Fruit fly (Drosophila melanogaster) whole organism, embryonic: ENCODE measurements around the gene CG9338.

Source experiments
- Asciz ChIP-seq: fragments of 200-800 bp; sonication (Bioruptor generic); optimal IDR thresholded peaks from 2 replicates; lab custom pipeline; 2017; ENCODE audit warnings: missing biosample characterization, mild to moderate bottlenecking, missing genetic modification characterization, missing genetic modification reagents
- Bdp1 ChIP-seq: fragments of 200-800 bp; sonication (Bioruptor generic); optimal IDR thresholded peaks from 3 replicates; lab custom pipeline; 2016; ENCODE audit warnings: missing biosample characterization, missing genetic modification characterization
- Bgb ChIP-seq: fragments of 200-800 bp; sonication (Bioruptor generic); IDR thresholded peaks from 2 replicates; pipeline ENCODE4 v1.3.6; 2022; ENCODE audit warnings: missing biosample characterization, missing genetic modification characterization; ENCODE audit not compliant: partially characterized antibody
- CG10147 ChIP-seq: fragments of 200-800 bp; sonication (Bioruptor generic); optimal IDR thresholded peaks from 2 replicates; lab custom pipeline; 2019; ENCODE audit warnings: missing biosample characterization, mild to moderate bottlenecking, missing genetic modification characterization, moderate library complexity
- CG1233 ChIP-seq: fragments of 200-800 bp; sonication (Bioruptor generic); optimal IDR thresholded peaks from 4 replicates; lab custom pipeline; 2018; ENCODE audit warnings: missing biosample characterization, mild to moderate bottlenecking, missing genetic modification characterization
- CG12942 ChIP-seq: fragments of 200-800 bp; sonication (Bioruptor generic); optimal IDR thresholded peaks from 3 replicates; lab custom pipeline; 2016; ENCODE audit warnings: missing biosample characterization, missing genetic modification characterization
- CG13123 ChIP-seq: fragments of 200-800 bp; sonication (Bioruptor generic); optimal IDR thresholded peaks from 2 replicates; lab custom pipeline; 2016; ENCODE audit warnings: missing biosample characterization, missing genetic modification characterization
- CG16779 ChIP-seq: fragments of 200-800 bp; sonication (Bioruptor generic); IDR thresholded peaks from 2 replicates; pipeline ENCODE4 v1.3.6; 2022; ENCODE audit warnings: missing biosample characterization, missing genetic modification characterization
- CG17385 ChIP-seq: fragments of 200-800 bp; sonication (Bioruptor generic); optimal IDR thresholded peaks from 3 replicates; lab custom pipeline; 2018; ENCODE audit warnings: missing biosample characterization, mild to moderate bottlenecking, missing genetic modification characterization
- CG17568 ChIP-seq: fragments of 200-800 bp; sonication (Bioruptor generic); optimal IDR thresholded peaks from 2 replicates; lab custom pipeline; 2018; ENCODE audit warnings: missing biosample characterization, mild to moderate bottlenecking, missing genetic modification characterization, moderate library complexity
- CG2116 ChIP-seq: fragments of 200-800 bp; sonication (Bioruptor generic); optimal IDR thresholded peaks from 3 replicates; lab custom pipeline; 2018; ENCODE audit warnings: missing biosample characterization, mild to moderate bottlenecking, missing genetic modification characterization
- CG2678 ChIP-seq: fragments of 200-800 bp; sonication (Bioruptor generic); optimal IDR thresholded peaks from 3 replicates; lab custom pipeline; 2019; ENCODE audit warnings: missing biosample characterization, mild to moderate bottlenecking, missing genetic modification characterization, moderate library complexity
- CG30403 ChIP-seq: fragments of 200-800 bp; sonication (Bioruptor generic); optimal IDR thresholded peaks from 3 replicates; lab custom pipeline; 2016; ENCODE audit warnings: missing biosample characterization, missing genetic modification characterization
- CG31441 ChIP-seq: fragments of 200-800 bp; sonication (Bioruptor generic); IDR thresholded peaks from 2 replicates; pipeline ENCODE4 v1.3.6; 2022; ENCODE audit warnings: missing biosample characterization, missing genetic modification characterization
- CG33213 ChIP-seq: fragments of 200-800 bp; sonication (Bioruptor generic); optimal IDR thresholded peaks from 3 replicates; lab custom pipeline; 2016; ENCODE audit warnings: missing biosample characterization, missing genetic modification characterization
- CG33557 ChIP-seq: fragments of 200-800 bp; sonication (Bioruptor generic); optimal IDR thresholded peaks from 2 replicates; lab custom pipeline; 2019; ENCODE audit warnings: missing biosample characterization, mild to moderate bottlenecking, missing genetic modification characterization, moderate library complexity
- CG3838 ChIP-seq: fragments of 200-800 bp; sonication (Bioruptor generic); optimal IDR thresholded peaks from 3 replicates; lab custom pipeline; 2016; ENCODE audit warnings: missing biosample characterization, missing genetic modification characterization
- CG4730 ChIP-seq: fragments of 200-800 bp; sonication (Bioruptor generic); IDR thresholded peaks from 2 replicates; pipeline ENCODE4 v1.3.6; 2022; ENCODE audit warnings: missing biosample characterization, missing genetic modification characterization
- CG8944 ChIP-seq: fragments of 200-800 bp; sonication (Bioruptor generic); optimal IDR thresholded peaks from 3 replicates; lab custom pipeline; 2016; ENCODE audit warnings: missing biosample characterization, missing genetic modification characterization
- Fer1 ChIP-seq: fragments of 200-800 bp; sonication (Bioruptor generic); optimal IDR thresholded peaks from 2 replicates; lab custom pipeline; 2017; ENCODE audit warnings: missing biosample characterization, mild to moderate bottlenecking, missing genetic modification characterization
- Fer2 ChIP-seq: fragments of 200-800 bp; sonication (Bioruptor generic); optimal IDR thresholded peaks from 2 replicates; lab custom pipeline; 2018; ENCODE audit warnings: missing biosample characterization, mild to moderate bottlenecking, missing genetic modification characterization, moderate library complexity
- Hr3 ChIP-seq: fragments of 200-800 bp; sonication (Bioruptor generic); optimal IDR thresholded peaks from 3 replicates; lab custom pipeline; 2016; ENCODE audit warnings: missing biosample characterization, missing genetic modification characterization
- Lim3 ChIP-seq: fragments of 200-800 bp; sonication (Bioruptor generic); IDR thresholded peaks from 2 replicates; pipeline ENCODE4 v1.3.6; 2022; ENCODE audit warnings: missing biosample characterization, missing genetic modification characterization
- Myb ChIP-seq: fragments of 200-800 bp; sonication (Bioruptor generic); optimal IDR thresholded peaks from 2 replicates; lab custom pipeline; 2016; ENCODE audit warnings: missing biosample characterization, missing genetic modification characterization
- Optix ChIP-seq: fragments of 200-800 bp; sonication (Bioruptor generic); IDR thresholded peaks from 3 replicates; pipeline ENCODE4 v1.3.6; 2022; ENCODE audit warnings: missing biosample characterization, missing genetic modification characterization
- Ravus ChIP-seq: fragments of 200-800 bp; sonication (Bioruptor generic); IDR thresholded peaks from 2 replicates; pipeline ENCODE4 v1.3.6; 2022; ENCODE audit warnings: missing biosample characterization, missing genetic modification characterization
- Ssrp ChIP-seq: fragments of 200-800 bp; sonication (Bioruptor generic); optimal IDR thresholded peaks from 2 replicates; lab custom pipeline; 2018; ENCODE audit warnings: missing biosample characterization, mild to moderate bottlenecking, missing genetic modification characterization, moderate library complexity
- Tbp ChIP-seq: fragments of >200 bp; optimal IDR thresholded peaks from 2 replicates; lab custom pipeline; 2018; ENCODE audit warnings: missing biosample characterization, missing genetic modification characterization
- Vsx1 ChIP-seq: fragments of 200-800 bp; sonication (Bioruptor generic); optimal IDR thresholded peaks from 2 replicates; lab custom pipeline; 2017; ENCODE audit warnings: missing biosample characterization, mild to moderate bottlenecking, missing genetic modification characterization, missing genetic modification reagents
- Xrp1 ChIP-seq: fragments of 200-800 bp; sonication (Bioruptor generic); IDR thresholded peaks from 2 replicates; pipeline ENCODE4 v1.3.6; 2022; ENCODE audit warnings: missing biosample characterization, missing genetic modification characterization
- abd-A ChIP-seq: fragments of 200-800 bp; sonication (Bioruptor generic); optimal IDR thresholded peaks from 3 replicates; lab custom pipeline; 2019; ENCODE audit warnings: missing biosample characterization, mild to moderate bottlenecking, missing genetic modification characterization, moderate library complexity
- ara ChIP-seq: fragments of 200-800 bp; sonication (Bioruptor generic); IDR thresholded peaks from 2 replicates; pipeline ENCODE4 v1.3.6; 2022; ENCODE audit warnings: missing biosample characterization, missing genetic modification characterization
- bab2 ChIP-seq: fragments of 200-800 bp; sonication (Bioruptor generic); optimal IDR thresholded peaks from 2 replicates; lab custom pipeline; 2016; ENCODE audit warnings: missing biosample characterization, missing genetic modification characterization
- bowl ChIP-seq: fragments of 200-800 bp; sonication (Bioruptor generic); IDR thresholded peaks from 2 replicates; pipeline ENCODE4 v1.3.6; 2022; ENCODE audit warnings: missing biosample characterization, missing genetic modification characterization
- chm ChIP-seq: fragments of 200-800 bp; sonication (Bioruptor generic); IDR thresholded peaks from 2 replicates; pipeline ENCODE4 v1.3.6; 2022; ENCODE audit warnings: missing biosample characterization, missing genetic modification characterization
- cwo ChIP-seq: fragments of 200-800 bp; sonication (Bioruptor generic); optimal IDR thresholded peaks from 3 replicates; lab custom pipeline; 2017; ENCODE audit warnings: missing biosample characterization, missing genetic modification characterization, mild to moderate bottlenecking, moderate library complexity, missing genetic modification reagents
- disco-r ChIP-seq: fragments of 200-800 bp; sonication (Bioruptor generic); optimal IDR thresholded peaks from 2 replicates; lab custom pipeline; 2016; ENCODE audit warnings: missing biosample characterization, missing genetic modification characterization
- dmrt99B ChIP-seq: fragments of 200-800 bp; sonication (Bioruptor generic); optimal IDR thresholded peaks from 2 replicates; lab custom pipeline; 2018; ENCODE audit warnings: missing biosample characterization, mild to moderate bottlenecking, missing genetic modification characterization, moderate library complexity
- emc ChIP-seq: fragments of 200-800 bp; sonication (Bioruptor generic); optimal IDR thresholded peaks from 2 replicates; lab custom pipeline; 2016; ENCODE audit warnings: missing biosample characterization, missing genetic modification characterization
- eve ChIP-seq, 2 experiments: fragments of >200 bp; optimal IDR thresholded peaks; 2 replicates each; lab custom pipeline; 2017; ENCODE audit warnings: missing biosample characterization in 2 of 2, missing genetic modification characterization in 2 of 2
- lola ChIP-seq, 3 experiments: fragments of >200 bp in 2 of 3; fragments of 200-800 bp in 1 of 3; sonication (Bioruptor generic) in 1 of 3; optimal IDR thresholded peaks; 2 replicates each; lab custom pipeline; 2017 to 2019; ENCODE audit warnings: missing biosample characterization in 3 of 3, missing genetic modification characterization in 3 of 3, mild to moderate bottlenecking in 1 of 3, moderate library complexity in 1 of 3
- luna ChIP-seq: fragments of 200-800 bp; sonication (Bioruptor generic); optimal IDR thresholded peaks from 2 replicates; lab custom pipeline; 2016; ENCODE audit warnings: missing biosample characterization, missing genetic modification characterization
- nau ChIP-seq: fragments of 200-800 bp; sonication (Bioruptor generic); optimal IDR thresholded peaks from 3 replicates; lab custom pipeline; 2017; ENCODE audit warnings: missing biosample characterization, mild to moderate bottlenecking, missing genetic modification characterization, missing genetic modification reagents
- peb ChIP-seq: fragments of 200-800 bp; sonication (Bioruptor generic); IDR thresholded peaks from 2 replicates; pipeline ENCODE4 v1.3.6; 2022; ENCODE audit warnings: missing biosample characterization, missing genetic modification characterization
- pros ChIP-seq: fragments of 200-800 bp; sonication (Bioruptor generic); optimal IDR thresholded peaks from 3 replicates; lab custom pipeline; 2019; ENCODE audit warnings: missing biosample characterization, mild to moderate bottlenecking, missing genetic modification characterization, moderate library complexity
- sens ChIP-seq: fragments of 200-800 bp; sonication (Bioruptor generic); peaks from one replicate; lab custom pipeline; 2016; ENCODE audit warnings: missing biosample characterization, missing genetic modification characterization
- stc ChIP-seq: fragments of 200-800 bp; sonication (Bioruptor generic); IDR thresholded peaks from 2 replicates; pipeline ENCODE4 v1.3.6; 2022; ENCODE audit warnings: missing biosample characterization, missing genetic modification characterization
- wdn ChIP-seq: fragments of 200-800 bp; sonication (Bioruptor generic); IDR thresholded peaks from 2 replicates; pipeline ENCODE4 v1.3.6; 2022; ENCODE audit warnings: missing biosample characterization, missing genetic modification characterization
- yki ChIP-seq: fragments of >200 bp; optimal IDR thresholded peaks from 3 replicates; lab custom pipeline; 2018
- z ChIP-seq: fragments of 200-800 bp; sonication (Bioruptor generic); IDR thresholded peaks from 3 replicates; pipeline ENCODE4 v1.3.6; 2022; ENCODE audit warnings: missing biosample characterization, missing genetic modification characterization
- zfh1 ChIP-seq: fragments of 200-800 bp; sonication (Bioruptor generic); IDR thresholded peaks from 3 replicates; pipeline ENCODE4 v1.3.6; 2022; ENCODE audit warnings: missing biosample characterization, missing genetic modification characterization

The CG9338 gene

dm6 chr2L:20896681-20897341 lies 31.8 kb downstream of the CG9338 start (continued):
- peak; percentile 56; the same call in 1 of the 2 replicates for TF ChIP-seq Xrp1 (GFP tag; lab: Robert Waterston, UW)
- no peak for TF ChIP-seq CG12942 (GFP tag; lab: Kevin White, UChicago)
- peak; percentile 78 for TF ChIP-seq CG1233 (GFP tag; lab: Kevin White, UChicago)
- peak; percentile 26 for TF ChIP-seq CG33213 (GFP tag; lab: Kevin White, UChicago)
- TF ChIP-seq nau: peak; percentile 51
- no peak for TF ChIP-seq z (GFP tag; lab: Robert Waterston, UW)
- TF ChIP-seq CG33557 (GFP tag; lab: Kevin White, UChicago): peak; percentile 54
- TF ChIP-seq Tbp (GFP tag; lab: Kevin White, UChicago): no peak
- TF ChIP-seq luna (GFP tag; lab: Kevin White, UChicago): no peak
- no peak for TF ChIP-seq Ssrp (tag; lab: Kevin White, UChicago)
- TF ChIP-seq bowl (GFP tag; lab: Robert Waterston, UW): no peak
- peak; percentile 17 for TF ChIP-seq CG3838 (GFP tag; lab: Kevin White, UChicago)
- peak; percentile 78 for TF ChIP-seq CG17568 (GFP tag; lab: Kevin White, UChicago)
- TF ChIP-seq stc (GFP tag; lab: Robert Waterston, UW): peak; percentile 74
- no peak for TF ChIP-seq CG16779 (GFP tag; lab: Robert Waterston, UW)
- peak; percentile 9 for TF ChIP-seq bab2 (GFP tag; lab: Kevin White, UChicago)
- TF ChIP-seq disco-r (GFP tag; lab: Kevin White, UChicago): no peak
- TF ChIP-seq Asciz (GFP tag; lab: Kevin White, UChicago): peak; percentile 87
- no peak for TF ChIP-seq CG4730 (GFP tag; lab: Robert Waterston, UW)
- peak in 1 of 2 experiments; percentile 20 for TF ChIP-seq eve (GFP tag; optimal IDR thresholded peaks at IDR 0.05; lab: Kevin White, UChicago)
- TF ChIP-seq pros (GFP tag; lab: Kevin White, UChicago): no peak
- peak; percentile 88 for TF ChIP-seq sens (GFP tag; lab: Kevin White, UChicago)
- TF ChIP-seq CG8944 (GFP tag; lab: Kevin White, UChicago): no peak
- 0 out of 3 replicates have a peak, but pooled peaks have one; percentile 5 for TF ChIP-seq Optix (GFP tag; lab: Robert Waterston, UW)
- TF ChIP-seq CG10147: no peak
- TF ChIP-seq Vsx1 (GFP tag; lab: Kevin White, UChicago): peak; percentile 76
- TF ChIP-seq cwo (GFP tag; lab: Kevin White, UChicago): no peak
- TF ChIP-seq Lim3 (GFP tag; lab: Robert Waterston, UW): no peak
- no peak for TF ChIP-seq CG30403 (GFP tag; lab: Kevin White, UChicago)
- peak; percentile 72 for TF ChIP-seq CG2678 (tag; lab: Kevin White, UChicago)
- no peak for TF ChIP-seq emc (GFP tag; lab: Kevin White, UChicago)
- TF ChIP-seq dmrt99B (tag; lab: Kevin White, UChicago): peak; percentile 47
- peak in 1 of 3 experiments; percentile 10 for TF ChIP-seq lola (GFP tag; optimal IDR thresholded peaks at IDR 0.05; lab: Kevin White, UChicago)
- TF ChIP-seq CG13123 (GFP tag; lab: Kevin White, UChicago): peak; percentile 16
- TF ChIP-seq ara (GFP tag; lab: Robert Waterston, UW): no peak
- peak; percentile 48; the same call in 1 of the 2 replicates for TF ChIP-seq CG31441 (GFP tag; lab: Robert Waterston, UW)
- TF ChIP-seq Bdp1: no peak
- TF ChIP-seq abd-A (tag; lab: Kevin White, UChicago): no peak
- peak; percentile 18 for TF ChIP-seq Fer2 (tag; lab: Kevin White, UChicago)
- no peak for TF ChIP-seq yki (lab: Kevin White, UChicago)
- TF ChIP-seq peb (GFP tag; lab: Robert Waterston, UW): no peak
- TF ChIP-seq wdn (GFP tag; lab: Robert Waterston, UW): no peak
- TF ChIP-seq Fer1: peak; percentile 46
- TF ChIP-seq zfh1 (GFP tag; lab: Robert Waterston, UW): peak; percentile 43; the same call in 1 of the 3 replicates
- TF ChIP-seq Hr3 (GFP tag; lab: Kevin White, UChicago): no peak
- TF ChIP-seq CG2116 (GFP tag; lab: Kevin White, UChicago): no peak
- peak; percentile 54 for TF ChIP-seq CG17385
- TF ChIP-seq Myb: no peak
- no peak for TF ChIP-seq Ravus (GFP tag; lab: Robert Waterston, UW)
- TF ChIP-seq Bgb (GFP tag; lab: Robert Waterston, UW): no peak
- TF ChIP-seq chm (GFP tag; lab: Robert Waterston, UW): no peak; the same call in 1 of the 2 replicates
